Fruit fly (Drosophila melanogaster) whole organism, embryonic: ENCODE results near the gene Mal-B1.

Experiments used
- Adf1 ChIP-seq: fragments of 200-800 bp; sonication (Bioruptor generic); IDR thresholded peaks from 2 replicates; pipeline ENCODE4 v1.3.6; 2022; ENCODE audit warnings: missing biosample characterization, missing genetic modification characterization
- Atf-2 ChIP-seq: fragments of 200-800 bp; sonication (Bioruptor generic); optimal IDR thresholded peaks from 2 replicates; lab custom pipeline; 2016; ENCODE audit warnings: missing biosample characterization, missing genetic modification characterization
- CG10267 ChIP-seq: fragments of 200-800 bp; sonication (Bioruptor generic); optimal IDR thresholded peaks from 2 replicates; lab custom pipeline; 2018; ENCODE audit warnings: missing biosample characterization, mild to moderate bottlenecking, missing genetic modification characterization, moderate library complexity
- CG10321 ChIP-seq: fragments of 200-800 bp; sonication (Bioruptor generic); IDR thresholded peaks from 2 replicates; pipeline ENCODE4 v1.3.6; 2022; ENCODE audit warnings: missing biosample characterization, missing genetic modification characterization
- CG11085 ChIP-seq: fragments of 200-800 bp; sonication (Bioruptor generic); IDR thresholded peaks from 2 replicates; pipeline ENCODE4 v1.3.6; 2022; ENCODE audit warnings: missing biosample characterization, missing genetic modification characterization
- CG12769 ChIP-seq: fragments of 200-800 bp; sonication (Bioruptor generic); optimal IDR thresholded peaks from 2 replicates; lab custom pipeline; 2019; ENCODE audit warnings: missing biosample characterization, mild to moderate bottlenecking, missing genetic modification characterization, moderate library complexity
- CG13296 ChIP-seq: fragments of 200-800 bp; sonication (Bioruptor generic); optimal IDR thresholded peaks from 3 replicates; lab custom pipeline; 2018; ENCODE audit warnings: missing biosample characterization, mild to moderate bottlenecking, missing genetic modification characterization
- CG13894 ChIP-seq: fragments of 200-800 bp; sonication (Bioruptor generic); optimal IDR thresholded peaks from 3 replicates; lab custom pipeline; 2018; ENCODE audit warnings: missing biosample characterization, mild to moderate bottlenecking, missing genetic modification characterization, moderate library complexity
- CG15073 ChIP-seq: fragments of 200-800 bp; sonication (Bioruptor generic); optimal IDR thresholded peaks from 2 replicates; lab custom pipeline; 2016; ENCODE audit warnings: missing biosample characterization, missing genetic modification characterization
- CG1647 ChIP-seq: fragments of 200-800 bp; sonication (Bioruptor generic); optimal IDR thresholded peaks from 3 replicates; lab custom pipeline; 2016; ENCODE audit warnings: missing biosample characterization, missing genetic modification characterization
- CG16779 ChIP-seq: fragments of 200-800 bp; sonication (Bioruptor generic); IDR thresholded peaks from 2 replicates; pipeline ENCODE4 v1.3.6; 2022; ENCODE audit warnings: missing biosample characterization, missing genetic modification characterization
- CG17385 ChIP-seq: fragments of 200-800 bp; sonication (Bioruptor generic); optimal IDR thresholded peaks from 3 replicates; lab custom pipeline; 2018; ENCODE audit warnings: missing biosample characterization, mild to moderate bottlenecking, missing genetic modification characterization
- CG18476 ChIP-seq: fragments of 200-800 bp; sonication (Bioruptor generic); optimal IDR thresholded peaks from 2 replicates; lab custom pipeline; 2016; ENCODE audit warnings: missing biosample characterization, mild to moderate bottlenecking, missing genetic modification characterization
- CG18619 ChIP-seq: fragments of 200-800 bp; sonication (Bioruptor generic); optimal IDR thresholded peaks from 3 replicates; lab custom pipeline; 2017; ENCODE audit warnings: missing biosample characterization, mild to moderate bottlenecking, missing genetic modification characterization
- CG2129 ChIP-seq: fragments of 200-800 bp; sonication (Bioruptor generic); IDR thresholded peaks from 2 replicates; pipeline ENCODE4 v1.3.6; 2022; ENCODE audit warnings: missing biosample characterization, missing genetic modification characterization; ENCODE audit not compliant: partially characterized antibody
- CG32767 ChIP-seq: fragments of 200-800 bp; sonication (Bioruptor generic); IDR thresholded peaks from 2 replicates; pipeline ENCODE4 v1.3.6; 2022; ENCODE audit warnings: missing biosample characterization, missing genetic modification characterization
- CG34224 ChIP-seq: fragments of 200-800 bp; sonication (Bioruptor generic); IDR thresholded peaks from 3 replicates; pipeline ENCODE4 v1.3.6; 2022; ENCODE audit warnings: missing biosample characterization, missing genetic modification characterization; ENCODE audit not compliant: partially characterized antibody
- CG42726 ChIP-seq: fragments of 200-800 bp; sonication (Bioruptor generic); IDR thresholded peaks from 2 replicates; pipeline ENCODE4 v1.3.6; 2022; ENCODE audit warnings: missing biosample characterization, missing genetic modification characterization; ENCODE audit not compliant: partially characterized antibody
- CG7786 ChIP-seq: fragments of 200-800 bp; sonication (Bioruptor generic); optimal IDR thresholded peaks from 2 replicates; lab custom pipeline; 2016; ENCODE audit warnings: missing biosample characterization, missing genetic modification characterization
- CG8290 ChIP-seq, 3 experiments: fragments of 200-800 bp; sonication (Bioruptor generic); optimal IDR thresholded peaks; 2 replicates each; lab custom pipeline; 2016 to 2019; ENCODE audit warnings: missing biosample characterization in 3 of 3, missing genetic modification characterization in 3 of 3, mild to moderate bottlenecking in 2 of 3, moderate library complexity in 1 of 3
- CG8388 ChIP-seq: fragments of 200-800 bp; sonication (Bioruptor generic); optimal IDR thresholded peaks from 2 replicates; lab custom pipeline; 2019; ENCODE audit warnings: missing biosample characterization, mild to moderate bottlenecking, missing genetic modification characterization, moderate library complexity
- CG8944 ChIP-seq: fragments of 200-800 bp; sonication (Bioruptor generic); optimal IDR thresholded peaks from 3 replicates; lab custom pipeline; 2016; ENCODE audit warnings: missing biosample characterization, missing genetic modification characterization
- Chrac-16 ChIP-seq: fragments of 200-800 bp; sonication (Bioruptor generic); optimal IDR thresholded peaks from 3 replicates; lab custom pipeline; 2016; ENCODE audit warnings: missing biosample characterization, missing genetic modification characterization
- Deaf1 ChIP-seq: fragments of 200-800 bp; optimal IDR thresholded peaks from 3 replicates; lab custom pipeline; 2019; ENCODE audit warnings: missing biosample characterization, mild to moderate bottlenecking, missing genetic modification characterization, moderate library complexity
- Doc3 ChIP-seq: fragments of 200-800 bp; sonication (Bioruptor generic); IDR thresholded peaks from 3 replicates; pipeline ENCODE4 v1.3.6; 2022; ENCODE audit warnings: missing biosample characterization, missing genetic modification characterization; ENCODE audit not compliant: partially characterized antibody
- Hmr ChIP-seq: fragments of 200-800 bp; sonication (Bioruptor generic); optimal IDR thresholded peaks from 3 replicates; lab custom pipeline; 2017; ENCODE audit warnings: mild to moderate bottlenecking, missing biosample characterization, missing genetic modification reagents, missing genetic modification characterization
- Jarid2 ChIP-seq: fragments of 200-800 bp; sonication (Bioruptor generic); optimal IDR thresholded peaks from 3 replicates; lab custom pipeline; 2017; ENCODE audit warnings: mild to moderate bottlenecking, missing biosample characterization, missing genetic modification reagents, missing genetic modification characterization
- Neu2 ChIP-seq: fragments of 200-800 bp; sonication (Bioruptor generic); optimal IDR thresholded peaks from 3 replicates; lab custom pipeline; 2016; ENCODE audit warnings: missing biosample characterization, missing genetic modification characterization, borderline replicate concordance
- Nf-YB ChIP-seq: fragments of 200-800 bp; sonication (Bioruptor generic); optimal IDR thresholded peaks from 3 replicates; lab custom pipeline; 2019; ENCODE audit warnings: missing biosample characterization, mild to moderate bottlenecking, missing genetic modification characterization, moderate library complexity
- Six4 ChIP-seq: fragments of 200-800 bp; sonication (Bioruptor generic); optimal IDR thresholded peaks from 2 replicates; lab custom pipeline; 2016; ENCODE audit warnings: missing biosample characterization, missing genetic modification characterization
- Sox100B ChIP-seq: fragments of 200-800 bp; sonication (Bioruptor generic); optimal IDR thresholded peaks from 3 replicates; lab custom pipeline; 2018; ENCODE audit warnings: missing biosample characterization, mild to moderate bottlenecking, missing genetic modification characterization
- Tbp ChIP-seq: fragments of >200 bp; optimal IDR thresholded peaks from 2 replicates; lab custom pipeline; 2018; ENCODE audit warnings: missing biosample characterization, missing genetic modification characterization
- Trl ChIP-seq, 3 experiments: fragments of >200 bp in 2 of 3; fragments of 200-800 bp in 1 of 3; sonication (Bioruptor generic) in 1 of 3; optimal IDR thresholded peaks; 2 replicates in 1 of 3; 3 replicates in 2 of 3; lab custom pipeline; 2016 to 2017; ENCODE audit warnings: missing biosample characterization in 1 of 3, missing genetic modification characterization in 1 of 3
- amos ChIP-seq: fragments of 200-800 bp; sonication (Bioruptor generic); IDR thresholded peaks from 2 replicates; pipeline ENCODE4 v1.3.6; 2022; ENCODE audit warnings: missing biosample characterization, missing genetic modification characterization; ENCODE audit not compliant: partially characterized antibody
- br ChIP-seq: fragments of >200 bp; optimal IDR thresholded peaks from 2 replicates; lab custom pipeline; 2017
- cg ChIP-seq: fragments of 200-800 bp; sonication (Bioruptor generic); optimal IDR thresholded peaks from 3 replicates; lab custom pipeline; 2019; ENCODE audit warnings: missing biosample characterization, mild to moderate bottlenecking, missing genetic modification characterization, moderate library complexity
- chinmo ChIP-seq: fragments of 200-800 bp; sonication (Bioruptor generic); IDR thresholded peaks from 4 replicates; pipeline ENCODE4 v1.3.6; 2022; ENCODE audit warnings: missing biosample characterization, missing genetic modification characterization; ENCODE audit not compliant: partially characterized antibody
- dmrt11E ChIP-seq: fragments of 200-800 bp; sonication (Bioruptor generic); optimal IDR thresholded peaks from 3 replicates; lab custom pipeline; 2018; ENCODE audit warnings: missing biosample characterization, mild to moderate bottlenecking, missing genetic modification characterization, moderate library complexity
- ken ChIP-seq: fragments of 200-800 bp; sonication (Bioruptor generic); IDR thresholded peaks from 3 replicates; pipeline ENCODE4 v1.3.6; 2022; ENCODE audit warnings: missing biosample characterization, missing genetic modification characterization
- lab ChIP-seq: fragments of 200-800 bp; sonication (Bioruptor generic); optimal IDR thresholded peaks from 3 replicates; lab custom pipeline; 2017; ENCODE audit warnings: missing biosample characterization, missing genetic modification characterization, mild to moderate bottlenecking, moderate library complexity, missing genetic modification reagents
- lola ChIP-seq, 3 experiments: fragments of >200 bp in 2 of 3; fragments of 200-800 bp in 1 of 3; sonication (Bioruptor generic) in 1 of 3; optimal IDR thresholded peaks; 2 replicates each; lab custom pipeline; 2017 to 2019; ENCODE audit warnings: missing biosample characterization in 3 of 3, missing genetic modification characterization in 3 of 3, mild to moderate bottlenecking in 1 of 3, moderate library complexity in 1 of 3
- nom ChIP-seq: fragments of 200-800 bp; sonication (Bioruptor generic); optimal IDR thresholded peaks from 2 replicates; lab custom pipeline; 2017; ENCODE audit warnings: missing biosample characterization, missing genetic modification characterization, mild to moderate bottlenecking, moderate library complexity, missing genetic modification reagents
- salm ChIP-seq: fragments of 200-800 bp; sonication (Bioruptor generic); optimal IDR thresholded peaks from 2 replicates; lab custom pipeline; 2018; ENCODE audit warnings: missing biosample characterization, mild to moderate bottlenecking, missing genetic modification characterization
- scrt ChIP-seq: fragments of 200-800 bp; sonication (Bioruptor generic); optimal IDR thresholded peaks from 2 replicates; lab custom pipeline; 2018; ENCODE audit warnings: missing biosample characterization, mild to moderate bottlenecking, missing genetic modification characterization, moderate library complexity
- sens ChIP-seq: fragments of 200-800 bp; sonication (Bioruptor generic); peaks from one replicate; lab custom pipeline; 2016; ENCODE audit warnings: missing biosample characterization, missing genetic modification characterization
- sqz ChIP-seq: fragments of 200-800 bp; sonication (Bioruptor generic); optimal IDR thresholded peaks from 3 replicates; lab custom pipeline; 2018; ENCODE audit warnings: missing biosample characterization, mild to moderate bottlenecking, missing genetic modification characterization
- zen ChIP-seq: fragments of 200-800 bp; sonication (Bioruptor generic); optimal IDR thresholded peaks from 3 replicates; lab custom pipeline; 2018; ENCODE audit warnings: missing biosample characterization, mild to moderate bottlenecking, missing genetic modification characterization, moderate library complexity
- zen2 ChIP-seq: fragments of 200-800 bp; sonication (Bioruptor generic); IDR thresholded peaks from 3 replicates; pipeline ENCODE4 v1.3.6; 2022; ENCODE audit warnings: missing biosample characterization, missing genetic modification characterization; ENCODE audit not compliant: partially characterized antibody

Gene Mal-B1

DNA sequence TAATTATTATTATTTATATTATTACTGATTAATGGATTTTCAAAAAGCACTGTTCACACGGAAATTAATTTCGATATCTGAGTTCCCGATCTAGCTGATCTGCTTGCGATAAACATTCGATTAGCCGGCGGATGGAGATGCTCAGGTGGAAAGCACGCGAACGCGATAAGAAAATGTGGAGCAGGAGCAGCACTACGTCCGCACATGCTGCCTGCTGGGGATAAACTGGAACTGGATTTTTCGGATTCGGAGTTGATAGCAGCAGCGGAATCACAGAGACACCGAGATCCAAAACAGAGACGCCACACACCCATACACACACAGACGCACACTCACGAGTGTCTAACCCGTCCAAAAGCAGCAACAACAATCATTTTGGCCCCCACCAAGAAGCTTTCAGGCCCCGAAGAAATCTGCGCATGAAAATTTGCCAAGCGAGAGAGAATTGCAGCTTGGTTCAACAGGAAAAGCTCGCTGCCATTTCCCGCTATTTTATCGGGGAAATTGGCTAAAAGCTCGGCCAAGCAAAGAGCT is 27.3 kb downstream of the Mal-B1 start (continued):
- no peak for TF ChIP-seq Sox100B (GFP tag; lab: Kevin White, UChicago)
- no peak for TF ChIP-seq lola (GFP tag; optimal IDR thresholded peaks at IDR 0.05; lab: Kevin White, UChicago)
- no peak for TF ChIP-seq CG42726 (GFP tag; lab: Robert Waterston, UW)
- TF ChIP-seq CG17385 (GFP tag; lab: Kevin White, UChicago): no peak
- peak; percentile 2 for TF ChIP-seq lab (GFP tag; lab: Kevin White, UChicago)
- TF ChIP-seq cg: peak; percentile 16
- no peak for TF ChIP-seq dmrt11E (tag; lab: Kevin White, UChicago)
- TF ChIP-seq CG10321 (GFP tag; lab: Robert Waterston, UW): no peak
- 0 out of 3 replicates have a peak, but pooled peaks have one; percentile 37 for TF ChIP-seq zen2
- no peak for TF ChIP-seq CG11085 (GFP tag; lab: Robert Waterston, UW)
- no peak for TF ChIP-seq CG8944
- peak; percentile 26; the same call in 1 of the 2 replicates for TF ChIP-seq Adf1 (GFP tag; lab: Robert Waterston, UW)
- peak; percentile 3 for TF ChIP-seq Hmr (GFP tag; lab: Kevin White, UChicago)
- TF ChIP-seq Tbp: no peak
- TF ChIP-seq Deaf1 (tag; lab: Kevin White, UChicago): peak; percentile 33
- peak; percentile 22; the same call in 1 of the 2 replicates for TF ChIP-seq amos (GFP tag; lab: Robert Waterston, UW)
- TF ChIP-seq CG8290 (GFP tag; optimal IDR thresholded peaks at IDR 0.05; lab: Kevin White, UChicago): no peak
- TF ChIP-seq CG8290 (tag; optimal IDR thresholded peaks at IDR 0.05; lab: Kevin White, UChicago): peak in 1 of 2 experiments; percentile 6
- no peak for TF ChIP-seq CG1647 (GFP tag; lab: Kevin White, UChicago)
- no peak for TF ChIP-seq zen (tag; lab: Kevin White, UChicago)
- no peak for TF ChIP-seq CG34224 (GFP tag; lab: Robert Waterston, UW)
- TF ChIP-seq CG8388: no peak
- TF ChIP-seq CG12769: peak; percentile 43
- TF ChIP-seq CG13894: peak; percentile 44
- 0 out of 3 replicates have a peak, but pooled peaks have one; percentile 25 for TF ChIP-seq ken (GFP tag; lab: Robert Waterston, UW)
- 0 out of 2 replicates have a peak, but pooled peaks have one; percentile 41 for TF ChIP-seq CG16779 (GFP tag; lab: Robert Waterston, UW)
- no peak for TF ChIP-seq CG2129 (GFP tag; lab: Robert Waterston, UW)

DNA sequence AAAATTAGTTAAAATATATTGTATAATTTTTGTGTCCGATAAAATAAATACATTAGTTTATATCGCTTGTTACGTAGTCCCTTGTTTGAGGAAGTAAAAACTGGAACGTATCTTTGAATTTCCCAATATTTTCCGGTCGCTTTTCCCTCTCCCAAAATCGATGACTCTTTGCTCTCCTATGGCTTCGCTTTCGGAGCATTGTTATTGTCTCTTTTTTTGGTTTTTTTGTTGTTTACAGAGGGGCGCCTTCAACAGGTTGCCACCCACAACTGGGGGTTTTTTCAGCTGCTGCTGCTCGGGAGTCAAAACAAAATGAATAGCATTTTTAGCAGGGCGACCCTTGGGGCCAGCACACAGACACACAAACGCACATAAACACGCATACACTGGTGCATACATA is 27.9 kb downstream of the Mal-B1 start:
- no peak for TF ChIP-seq nom (GFP tag; lab: Kevin White, UChicago)
- no peak for TF ChIP-seq Adf1 (GFP tag; lab: Robert Waterston, UW)
- TF ChIP-seq Neu2: no peak
- TF ChIP-seq scrt (GFP tag; lab: Kevin White, UChicago): peak; percentile 98
- peak; percentile 3 for TF ChIP-seq sqz (GFP tag; lab: Kevin White, UChicago)
- no peak for TF ChIP-seq salm
- no peak for TF ChIP-seq CG7786 (GFP tag; lab: Kevin White, UChicago)
- 0 out of 4 replicates have a peak, but pooled peaks have one; percentile 15 for TF ChIP-seq chinmo (GFP tag; lab: Robert Waterston, UW)
- no peak for TF ChIP-seq Nf-YB (GFP tag; lab: Kevin White, UChicago)
- TF ChIP-seq Jarid2 (GFP tag; lab: Kevin White, UChicago): no peak
- peak; percentile 42 to 60 for TF ChIP-seq Trl (optimal IDR thresholded peaks at IDR 0.05; lab: Kevin White, UChicago)
- no peak for TF ChIP-seq Trl (GFP tag; optimal IDR thresholded peaks at IDR 0.05; lab: Kevin White, UChicago)
- TF ChIP-seq br (lab: Kevin White, UChicago): no peak
- no peak for TF ChIP-seq Six4 (GFP tag; lab: Kevin White, UChicago)
- TF ChIP-seq CG18476: no peak
- no peak for TF ChIP-seq CG18619 (GFP tag; lab: Kevin White, UChicago)
- TF ChIP-seq Atf-2 (GFP tag; lab: Kevin White, UChicago): no peak
- TF ChIP-seq Chrac-16: no peak
- no peak for TF ChIP-seq Doc3
- TF ChIP-seq CG15073: no peak
- no peak for TF ChIP-seq CG32767
- no peak for TF ChIP-seq CG10267
- peak; percentile 8 for TF ChIP-seq sens (GFP tag; lab: Kevin White, UChicago)
- TF ChIP-seq CG13296: no peak
